Fruit fly (Drosophila melanogaster): ENCODE measurements around the gene CRAT.
A peak's percentile ranks its signal among the peaks of the same experiment; 100 is the strongest.

The CRAT gene

DNA sequence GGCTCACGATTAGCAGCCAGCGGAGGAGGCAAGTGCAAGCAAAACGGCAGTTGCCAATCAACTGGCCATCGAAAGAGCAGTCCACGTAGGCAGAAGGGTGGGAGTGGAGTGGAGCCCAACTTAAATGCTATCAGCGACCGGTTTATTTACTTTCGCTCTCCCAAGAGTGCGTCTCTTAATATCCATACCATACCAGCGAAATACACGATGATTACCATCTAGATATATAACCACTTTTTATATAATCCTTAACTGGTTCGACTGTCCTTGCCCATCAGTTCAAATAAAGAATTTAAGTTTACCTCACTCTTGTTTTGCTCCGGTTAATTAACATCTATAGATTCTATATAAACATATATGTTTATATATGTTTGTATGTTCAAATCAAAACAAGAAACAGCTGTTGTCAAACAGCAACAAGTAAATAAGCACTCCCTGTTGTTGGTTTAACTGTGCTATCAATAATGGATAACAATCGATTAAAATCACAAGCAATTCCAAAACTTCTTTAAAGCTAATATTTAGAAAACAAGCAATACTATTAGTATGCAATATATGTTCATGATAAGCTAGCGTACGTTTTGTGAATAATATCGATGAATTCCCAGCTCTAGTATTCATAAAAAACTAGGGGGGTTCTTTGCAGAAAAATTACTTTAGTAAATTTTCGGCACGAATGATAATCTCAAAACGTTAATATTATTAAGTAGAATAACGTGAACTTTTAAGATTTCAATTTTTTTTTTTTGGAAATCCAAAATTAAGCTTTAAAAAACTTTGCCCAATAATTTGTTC is 2.1 kb downstream of the CRAT start (continued):
- peak; percentile 48 for TF ChIP-seq acj6 (GFP tag; optimal IDR thresholded peaks at IDR 0.05)
- TF ChIP-seq CG15336 (GFP tag; IDR thresholded peaks at IDR 0.05): peak; percentile 33; the same call in 1 of the 2 replicates
- no peak for TF ChIP-seq CG1621 (tag; optimal IDR thresholded peaks at IDR 0.05)
- TF ChIP-seq Hr39 (GFP tag; optimal IDR thresholded peaks at IDR 0.05): peak; percentile 44
- peak; percentile 69 for TF ChIP-seq esn (GFP tag; optimal IDR thresholded peaks at IDR 0.05)
- no peak for TF ChIP-seq CG11294 (GFP tag; IDR thresholded peaks at IDR 0.05)
- TF ChIP-seq ss (GFP tag; optimal IDR thresholded peaks at IDR 0.05): peak in 1 of 2 experiments; percentile 2
- TF ChIP-seq vri (GFP tag; optimal IDR thresholded peaks at IDR 0.05): no peak
- no peak for TF ChIP-seq Eip93F (GFP tag; optimal IDR thresholded peaks at IDR 0.05)
- peak; percentile 6 for TF ChIP-seq Sox15 (GFP tag; optimal IDR thresholded peaks at IDR 0.05)
- TF ChIP-seq fd85E (GFP tag; optimal IDR thresholded peaks at IDR 0.05): peak; percentile 29
- peak; percentile 52 for TF ChIP-seq Sox14 (GFP tag; optimal IDR thresholded peaks at IDR 0.05)
- TF ChIP-seq CG10631 (GFP tag; optimal IDR thresholded peaks at IDR 0.05): peak; percentile 37
- no peak for TF ChIP-seq salr (GFP tag; optimal IDR thresholded peaks at IDR 0.05)
- TF ChIP-seq CG34406 (GFP tag; optimal IDR thresholded peaks at IDR 0.05): no peak
- TF ChIP-seq svp (GFP tag): no peak
- TF ChIP-seq CG11762 (GFP tag; optimal IDR thresholded peaks at IDR 0.05; ENCODE audit: insufficient read depth): peak; percentile 20
- no peak for TF ChIP-seq fd59A (GFP tag; optimal IDR thresholded peaks at IDR 0.05)
- TF ChIP-seq CG6276 (GFP tag; optimal IDR thresholded peaks at IDR 0.05): no peak
- no peak for TF ChIP-seq Gug (GFP tag; IDR thresholded peaks at IDR 0.05)
- no peak for TF ChIP-seq Hr38 (GFP tag; optimal IDR thresholded peaks at IDR 0.05)
- TF ChIP-seq cyc (GFP tag; optimal IDR thresholded peaks at IDR 0.05): peak; percentile 27
- no peak for TF ChIP-seq dsx (GFP tag; optimal IDR thresholded peaks at IDR 0.05; ENCODE audit: poor library complexity, severe bottlenecking)
- peak; percentile 42 for TF ChIP-seq achi (GFP tag; optimal IDR thresholded peaks at IDR 0.05)
- TF ChIP-seq lz (GFP tag; optimal IDR thresholded peaks at IDR 0.05): peak; percentile 38
- peak; percentile 55 for TF ChIP-seq Met (GFP tag; optimal IDR thresholded peaks at IDR 0.05)
- peak; percentile 85 for TF ChIP-seq Blimp-1 (GFP tag; optimal IDR thresholded peaks at IDR 0.05)
- no peak for TF ChIP-seq Lpt (GFP tag; optimal IDR thresholded peaks at IDR 0.05)
- peak; percentile 26 for TF ChIP-seq CG3919 (GFP tag; optimal IDR thresholded peaks at IDR 0.05)

DNA sequence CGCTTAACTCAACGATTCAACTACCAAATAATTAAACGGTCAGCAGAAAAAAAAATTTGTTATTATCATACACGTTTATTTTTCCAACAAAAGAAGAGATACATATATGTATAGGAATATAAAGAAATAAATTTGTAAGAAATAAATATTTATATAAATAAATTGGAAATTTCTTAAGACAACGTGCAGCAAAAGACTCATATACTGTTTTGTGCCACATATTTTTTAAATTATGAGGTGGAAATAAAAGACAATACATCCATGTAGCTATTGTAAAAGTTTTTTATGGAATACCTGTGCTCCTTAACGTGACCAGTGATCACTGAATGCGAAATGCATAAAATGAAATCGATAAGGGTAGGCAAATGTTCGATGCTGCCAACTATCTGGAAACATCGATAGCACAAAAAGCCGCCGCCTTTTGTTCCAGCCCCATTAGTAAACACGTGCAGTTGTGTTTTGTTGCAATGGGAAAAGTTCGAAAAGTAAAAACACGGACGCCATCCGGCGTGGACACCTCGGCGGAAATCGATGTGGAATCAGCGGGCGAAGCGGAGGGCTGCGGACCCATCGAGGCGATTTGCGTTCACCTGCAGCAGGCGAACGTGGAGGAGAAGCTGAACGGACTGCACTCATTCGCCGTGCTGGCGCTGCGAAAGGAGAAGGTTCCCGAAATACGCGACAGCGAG is 7.2 kb downstream of the CRAT start, which contains the start of gene CG10286:
CG10286 (plus strand) TSS at position 416 of the 689 bp plus-strand sequence.
- TF ChIP-seq Sox15 (GFP tag; optimal IDR thresholded peaks at IDR 0.05): no peak
- TF ChIP-seq CG6792 (GFP tag; optimal IDR thresholded peaks at IDR 0.05): no peak
- TF ChIP-seq Eip75B (GFP tag; optimal IDR thresholded peaks at IDR 0.05): no peak
- TF ChIP-seq CG11294 (GFP tag; IDR thresholded peaks at IDR 0.05): no peak
- TF ChIP-seq CG8632 (GFP tag; optimal IDR thresholded peaks at IDR 0.05): no peak
- peak; percentile 78 for TF ChIP-seq CG6808 (GFP tag; optimal IDR thresholded peaks at IDR 0.05)
- TF ChIP-seq Ets96B (tag; optimal IDR thresholded peaks at IDR 0.05): peak; percentile 34
- 0 out of 2 replicates have a peak, but pooled peaks have one; percentile 23 for TF ChIP-seq CG15336 (GFP tag; IDR thresholded peaks at IDR 0.05)
- TF ChIP-seq CG11902 (GFP tag; optimal IDR thresholded peaks at IDR 0.05): no peak
- TF ChIP-seq topi (GFP tag; optimal IDR thresholded peaks at IDR 0.05): no peak
- TF ChIP-seq acj6 (GFP tag; optimal IDR thresholded peaks at IDR 0.05): peak; percentile 24
- TF ChIP-seq CG4318 (GFP tag; optimal IDR thresholded peaks at IDR 0.05): no peak
- no peak; the same call in 2 of the 3 replicates for TF ChIP-seq eg (GFP tag; IDR thresholded peaks at IDR 0.05)
- TF ChIP-seq Sox14 (GFP tag; optimal IDR thresholded peaks at IDR 0.05): peak; percentile 42
- TF ChIP-seq esn (GFP tag; optimal IDR thresholded peaks at IDR 0.05): peak; percentile 16
- peak; percentile 20 for TF ChIP-seq CG10631 (GFP tag; optimal IDR thresholded peaks at IDR 0.05)
- no peak for TF ChIP-seq Eip93F (GFP tag; optimal IDR thresholded peaks at IDR 0.05)

Data from whole organism, prepupa.